Worm (Caenorhabditis elegans) whole organism, early embryonic: ENCODE results near the gene delm-1.

Experiments
- F13C5.2 ChIP-seq: sonication (generic microtip); optimal IDR thresholded peaks from 2 replicates; lab custom pipeline; 2017; ENCODE audit warnings: mild to moderate bottlenecking, missing genetic modification characterization, inconsistent platforms, missing compliant biosample characterization
- ama-1 ChIP-seq: fragments of 150-350 bp; optimal IDR thresholded peaks from 2 replicates; lab custom pipeline; 2014
- ceh-36 ChIP-seq: sonication (generic microtip); optimal IDR thresholded peaks from 2 replicates; lab custom pipeline; 2016; ENCODE audit warnings: missing genetic modification characterization, inconsistent platforms, missing compliant biosample characterization
- hmbx-1 ChIP-seq: sonication (generic microtip); optimal IDR thresholded peaks from 2 replicates; lab custom pipeline; 2016; ENCODE audit warnings: mild to moderate bottlenecking, missing genetic modification characterization, missing compliant biosample characterization
- hmg-4 ChIP-seq: fragments of 200-800 bp; sonication (Bioruptor generic); optimal IDR thresholded peaks from 2 replicates; lab custom pipeline; 2018; ENCODE audit warnings: mild to moderate bottlenecking, missing genetic modification characterization, missing compliant biosample characterization
- pes-1 ChIP-seq: fragments of 200-800 bp; sonication (Bioruptor generic); IDR thresholded peaks from 2 replicates; pipeline ENCODE4 v1.3.6; 2022; ENCODE audit warnings: missing genetic modification reagents, missing genetic modification characterization, missing compliant biosample characterization
- tbx-37 ChIP-seq: fragments of 200-800 bp; sonication (Bioruptor generic); conservative IDR thresholded peaks from 2 replicates; pipeline ENCODE4 v1.3.6; 2022; ENCODE audit warnings: missing genetic modification reagents, missing genetic modification characterization, missing compliant biosample characterization

DNA sequence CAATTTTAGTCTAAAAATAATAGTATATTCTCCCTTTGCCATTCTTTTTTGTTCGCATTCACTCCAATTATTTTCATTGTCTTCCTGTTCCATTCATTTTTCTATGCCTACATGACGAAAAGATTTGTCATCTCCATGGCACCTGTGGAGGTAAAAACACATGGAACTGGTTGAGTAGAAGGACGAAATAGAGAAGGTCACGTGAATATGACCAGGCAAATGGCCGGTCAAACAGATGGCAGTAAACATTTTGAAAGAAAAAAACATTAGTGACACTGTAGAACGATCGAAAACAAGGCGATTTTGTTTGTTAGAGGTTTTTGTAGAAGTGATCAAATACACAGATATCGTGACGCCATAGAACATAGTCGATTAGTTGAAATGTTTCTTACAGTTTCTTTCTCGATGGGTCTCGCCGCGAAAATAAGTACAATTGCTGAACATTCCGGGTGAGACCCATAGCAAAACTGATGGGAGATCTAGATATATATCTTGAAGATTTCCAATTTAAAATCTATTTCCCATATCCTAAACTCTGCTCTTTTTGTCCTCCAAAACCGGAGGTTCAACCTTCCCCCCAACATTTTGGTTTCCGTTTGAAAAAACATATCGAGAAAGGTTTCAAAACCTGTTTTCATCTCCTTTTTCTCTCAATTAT is 44.6 kb downstream of the delm-1 start:
- TF ChIP-seq ama-1 (lab: Kevin White, UChicago) (no peak), F13C5.2 (tag; lab: Kevin White, UChicago) (no peak), hmg-4 (no peak), pes-1 (GFP tag; lab: Robert Waterston, UW) (no peak), tbx-37 (no peak), ceh-36 (tag; lab: Kevin White, UChicago) (no peak), hmbx-1 (tag; lab: Kevin White, UChicago) (no peak)
